Worm (Caenorhabditis elegans): ENCODE data around the gene gpd-3.

DNA sequence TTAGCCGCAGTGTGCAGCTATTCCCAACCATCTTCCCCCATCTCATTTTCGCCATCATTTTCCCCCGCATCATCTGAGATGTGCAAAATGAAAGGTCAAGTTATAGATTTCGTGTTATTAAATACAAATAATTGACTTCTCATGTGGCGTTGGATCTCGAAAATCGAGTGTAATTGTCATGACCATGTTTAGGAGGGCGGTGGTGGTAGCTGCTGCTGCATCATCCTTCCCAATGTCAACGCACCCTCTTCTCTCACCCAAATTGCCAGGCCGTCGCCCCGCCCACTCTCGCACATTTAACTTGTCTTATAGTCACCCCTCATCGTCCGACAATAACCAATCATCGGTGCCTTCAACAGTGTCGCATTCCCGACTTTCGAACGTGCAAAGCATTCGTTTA, 49.9 kb downstream of the gpd-3 start, which contains the start of gene ceh-30:
- TF ChIP-seq ama-1 (optimal IDR thresholded peaks at IDR 0.05), result no peak
- no peak for TF ChIP-seq hnd-1 (tag; optimal IDR thresholded peaks at IDR 0.05)
- no peak for TF ChIP-seq pes-1 (GFP tag; IDR thresholded peaks at IDR 0.05)
- no peak for TF ChIP-seq sea-1 (GFP tag; conservative IDR thresholded peaks at IDR 0.05)
- no peak for TF ChIP-seq aly-1 (tag; optimal IDR thresholded peaks at IDR 0.05)
- TF ChIP-seq tbx-37 (GFP tag; conservative IDR thresholded peaks at IDR 0.05), result no peak
- no peak for TF ChIP-seq tbx-11 (GFP tag; IDR thresholded peaks at IDR 0.05)
- no peak for TF ChIP-seq F13C5.2 (tag; optimal IDR thresholded peaks at IDR 0.05)
- TF ChIP-seq hmg-4 (GFP tag; optimal IDR thresholded peaks at IDR 0.05), result no peak
- no peak for TF ChIP-seq ets-7 (tag; optimal IDR thresholded peaks at IDR 0.05)
- no peak for TF ChIP-seq B0310.2 (tag; optimal IDR thresholded peaks at IDR 0.05)
